Worm (Caenorhabditis elegans): Measurements from ENCODE around the gene R07B7.2.

DNA sequence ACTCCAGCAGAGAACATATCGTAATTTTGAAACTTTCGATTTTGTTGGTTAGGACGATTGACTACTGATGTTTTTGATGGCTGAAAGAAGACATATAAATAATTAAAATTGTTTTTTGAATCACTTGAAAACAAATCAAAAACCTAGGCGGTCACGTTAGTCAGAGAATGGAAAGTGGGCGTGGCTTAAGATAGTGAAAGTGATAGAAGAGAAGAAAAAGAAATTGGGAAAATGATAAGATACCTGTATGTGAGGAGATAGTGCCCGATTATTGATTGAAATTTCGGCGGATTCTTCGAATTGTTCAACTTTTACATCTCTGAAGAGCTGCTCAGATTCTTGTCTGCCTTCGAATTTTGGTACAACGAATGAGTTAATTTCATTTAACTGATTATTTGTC, 47.9 kb downstream of the R07B7.2 start:
- TF ChIP-seq pqm-1 (tag; optimal IDR thresholded peaks at IDR 0.05) (no peak), isw-1 (GFP tag; IDR thresholded peaks at IDR 0.05) (no peak), nhr-77 (tag; optimal IDR thresholded peaks at IDR 0.05) (no peak), aly-2 (tag; optimal IDR thresholded peaks at IDR 0.05) (no peak), nhr-11 (tag; optimal IDR thresholded peaks at IDR 0.05) (no peak), unc-62 (GFP tag; optimal IDR thresholded peaks at IDR 0.05) (no peak), nhr-76 (tag; optimal IDR thresholded peaks at IDR 0.05) (no peak), hlh-4 (tag; optimal IDR thresholded peaks at IDR 0.05) (no peak), ceh-88 (GFP tag; IDR thresholded peaks at IDR 0.05) (no peak), blmp-1 (tag; optimal IDR thresholded peaks at IDR 0.05) (peak; percentile 97), dsc-1 (tag; optimal IDR thresholded peaks at IDR 0.05) (no peak), tbx-2 (tag; optimal IDR thresholded peaks at IDR 0.05) (no peak), efl-3 (GFP tag; optimal IDR thresholded peaks at IDR 0.05) (no peak)

Measured in whole organism, L1 larva.